Fruit fly (Drosophila melanogaster): Measurements from ENCODE around the gene Mettl3.

The Mettl3 gene

DNA sequence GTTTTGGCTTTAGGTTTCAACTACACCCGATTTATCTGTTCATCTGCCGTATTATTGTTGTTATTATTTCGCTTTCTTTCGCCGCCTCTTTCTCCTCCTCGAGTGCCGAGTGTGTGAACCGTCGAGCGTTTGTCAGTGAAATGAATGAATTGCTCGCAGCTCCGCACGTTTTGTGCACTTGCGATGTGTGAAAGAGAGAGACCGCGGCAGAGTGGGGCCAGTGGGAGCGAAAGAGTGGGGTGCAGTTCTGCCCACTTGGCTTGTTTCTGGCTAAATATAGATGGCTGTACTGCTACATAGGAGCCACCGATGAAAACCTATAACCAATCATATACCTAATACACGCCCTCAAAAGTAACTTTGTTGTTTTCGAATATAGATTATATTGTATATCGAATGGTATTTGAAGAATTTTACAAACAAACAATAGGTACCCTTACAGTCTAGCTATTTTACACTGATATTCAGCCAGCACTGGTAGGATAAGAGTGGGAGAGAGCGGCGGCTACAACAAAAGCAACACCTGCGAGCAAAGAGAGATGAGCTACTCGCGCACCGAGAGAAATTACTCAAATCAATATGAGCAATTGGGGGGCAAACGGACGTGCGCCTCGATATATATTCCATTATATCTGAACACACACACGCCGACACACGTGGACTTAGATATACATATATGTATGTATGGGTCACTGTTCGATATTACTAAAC is 25.4 kb upstream of the Mettl3 start (continued):
- TF ChIP-seq pnt (GFP tag; optimal IDR thresholded peaks at IDR 0.05) (no peak), CG3065 (GFP tag; optimal IDR thresholded peaks at IDR 0.05) (no peak), bab2 (GFP tag; optimal IDR thresholded peaks at IDR 0.05) (no peak), NC2β (GFP tag; optimal IDR thresholded peaks at IDR 0.05) (no peak), CG3838 (GFP tag; optimal IDR thresholded peaks at IDR 0.05) (no peak), sc (optimal IDR thresholded peaks at IDR 0.05) (no peak), sc (GFP tag; optimal IDR thresholded peaks at IDR 0.05) (no peak), Nf-YC (tag; optimal IDR thresholded peaks at IDR 0.05) (no peak), CG6813 (GFP tag; optimal IDR thresholded peaks at IDR 0.05) (no peak), stwl (tag; optimal IDR thresholded peaks at IDR 0.05) (no peak), CG4820 (GFP tag; optimal IDR thresholded peaks at IDR 0.05) (no peak), CG12744 (GFP tag; optimal IDR thresholded peaks at IDR 0.05) (no peak), ATbp (GFP tag; optimal IDR thresholded peaks at IDR 0.05) (no peak), MBD-R2 (GFP tag; IDR thresholded peaks at IDR 0.05) (no peak), Hr39 (optimal IDR thresholded peaks at IDR 0.05) (no peak), CG30403 (GFP tag; optimal IDR thresholded peaks at IDR 0.05) (no peak), Hmx (GFP tag; optimal IDR thresholded peaks at IDR 0.05) (no peak), CG8359 (GFP tag; optimal IDR thresholded peaks at IDR 0.05; ENCODE audit: borderline replicate concordance) (no peak), tin (GFP tag; optimal IDR thresholded peaks at IDR 0.05) (no peak), esg (GFP tag; conservative IDR thresholded peaks at IDR 0.05) (no peak), CG12236 (GFP tag; optimal IDR thresholded peaks at IDR 0.05) (no peak), CG13775 (GFP tag; optimal IDR thresholded peaks at IDR 0.05) (no peak), CG7556 (GFP tag; optimal IDR thresholded peaks at IDR 0.05) (no peak), zen (tag; optimal IDR thresholded peaks at IDR 0.05) (no peak), dan (GFP tag; IDR thresholded peaks at IDR 0.05) (no peak), YL-1 (GFP tag; optimal IDR thresholded peaks at IDR 0.05) (peak; percentile 13), cad (GFP tag; optimal IDR thresholded peaks at IDR 0.05) (no peak), Mes4 (GFP tag; optimal IDR thresholded peaks at IDR 0.05) (no peak), Atf-2 (GFP tag; optimal IDR thresholded peaks at IDR 0.05) (no peak), z (GFP tag; IDR thresholded peaks at IDR 0.05) (peak; percentile 56; the same call in 1 of the 3 replicates), Doc3 (GFP tag; IDR thresholded peaks at IDR 0.05; ENCODE audit: partially characterized antibody) (no peak), Oli (tag; optimal IDR thresholded peaks at IDR 0.05) (peak; percentile 7), aop (GFP tag; IDR thresholded peaks at IDR 0.05) (no peak), hbn (GFP tag; IDR thresholded peaks at IDR 0.05; ENCODE audit: partially characterized antibody) (no peak), CG7745 (tag; optimal IDR thresholded peaks at IDR 0.05) (no peak), Dp (GFP tag; optimal IDR thresholded peaks at IDR 0.05) (no peak), CG33213 (GFP tag; optimal IDR thresholded peaks at IDR 0.05) (no peak), dati (GFP tag; IDR thresholded peaks at IDR 0.05) (no peak), emc (GFP tag; optimal IDR thresholded peaks at IDR 0.05) (no peak), CG4730 (GFP tag; IDR thresholded peaks at IDR 0.05) (no peak), CG6854 (GFP tag; optimal IDR thresholded peaks at IDR 0.05) (no peak), D19B (GFP tag; optimal IDR thresholded peaks at IDR 0.05) (no peak), Deaf1 (tag; optimal IDR thresholded peaks at IDR 0.05) (no peak), CG10462 (GFP tag; optimal IDR thresholded peaks at IDR 0.05) (no peak), CG11456 (GFP tag; IDR thresholded peaks at IDR 0.05) (0 out of 3 replicates have a peak, but pooled peaks have one; percentile 11), trh (GFP tag; optimal IDR thresholded peaks at IDR 0.05) (no peak), fu2 (GFP tag; optimal IDR thresholded peaks at IDR 0.05) (no peak), E2f1 (GFP tag; IDR thresholded peaks at IDR 0.05) (peak; percentile 26; the same call in 1 of the 2 replicates), CG15073 (GFP tag; optimal IDR thresholded peaks at IDR 0.05) (no peak), tx (GFP tag; optimal IDR thresholded peaks at IDR 0.05) (no peak), shn (GFP tag; optimal IDR thresholded peaks at IDR 0.05) (no peak), ro (GFP tag; IDR thresholded peaks at IDR 0.05) (no peak)

All from whole organism, embryonic.